Fruit fly (Drosophila melanogaster) whole organism, wandering third instar larva: ENCODE data around the gene Rpn1.
A peak's percentile ranks its signal among the peaks of the same experiment; 100 is the strongest.

ENCODE experiments used
- CrebA ChIP-seq: fragments of 200-800 bp; sonication (Bioruptor generic); optimal IDR thresholded peaks from 2 replicates; lab custom pipeline; 2016; ENCODE audit warnings: missing biosample characterization, mild to moderate bottlenecking, missing genetic modification characterization, borderline replicate concordance
- Dif ChIP-seq: fragments of 200-275, 200-300 bp; sonication (Bioruptor generic); optimal IDR thresholded peaks from 2 replicates; lab custom pipeline; 2018; ENCODE audit warnings: missing biosample characterization, missing genetic modification characterization; ENCODE audit not compliant: partially characterized antibody
- Hr83 ChIP-seq: fragments of 200-300 bp; sonication (Bioruptor generic); optimal IDR thresholded peaks from 2 replicates; lab custom pipeline; 2016; ENCODE audit warnings: missing biosample characterization, mild to moderate bottlenecking, missing genetic modification characterization, moderate library complexity; ENCODE audit not compliant: poor library complexity, severe bottlenecking
- Myc ChIP-seq: fragments of >200 bp; optimal IDR thresholded peaks from 2 replicates; lab custom pipeline; 2017
- OdsH ChIP-seq: fragments of 200-800 bp; sonication (Bioruptor generic); optimal IDR thresholded peaks from 2 replicates; lab custom pipeline; 2016; ENCODE audit warnings: missing biosample characterization, mild to moderate bottlenecking, missing genetic modification characterization
- Rel ChIP-seq, 2 experiments: fragments of 200-800 bp; sonication (Bioruptor generic) in 1 of 2; optimal IDR thresholded peaks; 2 replicates in 1 of 2; 3 replicates in 1 of 2; lab custom pipeline; 2016 to 2019; ENCODE audit warnings: mild to moderate bottlenecking in 2 of 2, missing biosample characterization in 2 of 2, missing genetic modification characterization in 2 of 2, moderate library complexity in 1 of 2
- Sp1 ChIP-seq: fragments of 200-800 bp; sonication (Bioruptor generic); optimal IDR thresholded peaks from 3 replicates; lab custom pipeline; 2019; ENCODE audit warnings: missing biosample characterization, mild to moderate bottlenecking, missing genetic modification characterization, moderate library complexity
- ey ChIP-seq: fragments of 200-800 bp; sonication (Bioruptor generic); optimal IDR thresholded peaks from 2 replicates; lab custom pipeline; 2016; ENCODE audit warnings: missing biosample characterization, missing genetic modification characterization
- jim ChIP-seq: fragments of 175-275, 200-325 bp; sonication (Bioruptor generic); optimal IDR thresholded peaks from 2 replicates; lab custom pipeline; 2016; ENCODE audit warnings: missing biosample characterization, mild to moderate bottlenecking, missing genetic modification characterization
- lola ChIP-seq: fragments of >200 bp; optimal IDR thresholded peaks from 2 replicates; lab custom pipeline; 2017; ENCODE audit warnings: missing biosample characterization, missing genetic modification characterization
- psq ChIP-seq: fragments of 200-800 bp; sonication (Bioruptor generic); optimal IDR thresholded peaks from 3 replicates; lab custom pipeline; 2017; ENCODE audit warnings: missing biosample characterization, mild to moderate bottlenecking, missing genetic modification characterization, moderate library complexity
- rgr ChIP-seq: fragments of 200-800 bp; sonication (Bioruptor generic); optimal IDR thresholded peaks from 3 replicates; lab custom pipeline; 2016; ENCODE audit warnings: missing biosample characterization, mild to moderate bottlenecking, missing genetic modification characterization
- usp ChIP-seq: fragments of >200 bp; optimal IDR thresholded peaks from 2 replicates; lab custom pipeline; 2017; ENCODE audit warnings: missing biosample characterization, missing genetic modification characterization

DNA sequence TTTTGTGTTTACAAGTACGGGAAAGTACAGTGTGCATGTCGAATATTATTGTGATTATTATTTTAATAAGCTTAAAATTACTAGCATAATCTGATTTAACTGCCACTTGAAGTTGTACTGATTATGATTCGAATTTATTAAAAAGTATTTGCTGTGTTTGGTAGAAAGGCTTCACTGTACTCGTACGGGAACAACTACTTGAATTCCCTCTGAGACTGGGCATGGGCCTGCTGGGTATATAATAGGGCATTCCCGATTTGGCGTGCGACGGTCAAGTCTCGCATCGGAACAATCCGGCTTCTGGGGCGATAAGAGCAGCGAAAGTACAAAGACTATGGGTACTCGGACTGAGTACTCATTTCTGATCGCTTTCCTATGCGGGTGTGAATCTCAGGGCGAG lies 45.2 kb upstream of the Rpn1 start:
- TF ChIP-seq rgr = peak; percentile 36
- TF ChIP-seq usp (GFP tag; lab: Kevin White, UChicago) = no peak
- no peak for TF ChIP-seq jim (GFP tag; lab: Kevin White, UChicago)
- TF ChIP-seq Sp1 = no peak
- TF ChIP-seq Myc (lab: Kevin White, UChicago) = no peak
- no peak for TF ChIP-seq lola
- TF ChIP-seq Dif (GFP tag; lab: Kevin White, UChicago) = no peak
- TF ChIP-seq psq (GFP tag; lab: Kevin White, UChicago) = peak; percentile 19
- no peak for TF ChIP-seq Hr83 (GFP tag; lab: Kevin White, UChicago)
- peak; percentile 37 for TF ChIP-seq OdsH (GFP tag; lab: Kevin White, UChicago)
- peak; percentile 15 for TF ChIP-seq ey
- no peak for TF ChIP-seq CrebA (GFP tag; lab: Kevin White, UChicago)
- TF ChIP-seq Rel (GFP tag; optimal IDR thresholded peaks at IDR 0.05; lab: Kevin White, UChicago) = no peak
- TF ChIP-seq Rel (tag; optimal IDR thresholded peaks at IDR 0.05; lab: Kevin White, UChicago) = peak; percentile 95
